Worm (Caenorhabditis elegans): Measurements from ENCODE around the gene sdz-36.

ce11 chrIV:9692874-9693273 is 2.1 kb downstream of the sdz-36 start, which contains the start of gene twk-9:
- TF ChIP-seq unc-130 (tag; optimal IDR thresholded peaks at IDR 0.05) (no peak), fkh-10 (GFP tag; optimal IDR thresholded peaks at IDR 0.05) (no peak), ztf-11 (tag; optimal IDR thresholded peaks at IDR 0.05) (no peak), aly-2 (tag; optimal IDR thresholded peaks at IDR 0.05) (no peak), elt-2 (tag; optimal IDR thresholded peaks at IDR 0.05) (no peak), ama-1 (optimal IDR thresholded peaks at IDR 0.05) (no peak), grh-1 (GFP tag; IDR thresholded peaks at IDR 0.05) (no peak), nhr-77 (tag; optimal IDR thresholded peaks at IDR 0.05) (no peak), mdl-1 (tag; optimal IDR thresholded peaks at IDR 0.05) (no peak), ces-1 (GFP tag; optimal IDR thresholded peaks at IDR 0.05) (no peak), ceh-82 (tag; optimal IDR thresholded peaks at IDR 0.05) (no peak), efl-1 (optimal IDR thresholded peaks at IDR 0.05) (no peak), efl-1 (GFP tag; optimal IDR thresholded peaks at IDR 0.05 in 1 of 2) (no peak), lin-39 (tag; optimal IDR thresholded peaks at IDR 0.05) (no peak), lsy-2 (tag; optimal IDR thresholded peaks at IDR 0.05) (no peak)

Data from whole organism, L1 larva.